Fruit fly (Drosophila melanogaster) whole organism, embryonic: ENCODE data around the gene rols.

Experiments used
- Aef1 ChIP-seq: fragments of 200-800 bp; sonication (Bioruptor generic); IDR thresholded peaks from 3 replicates; pipeline ENCODE4 v1.3.6; 2022; ENCODE audit warnings: missing biosample characterization, missing genetic modification characterization
- Antp ChIP-seq: fragments of 200-800 bp; sonication (Bioruptor generic); optimal IDR thresholded peaks from 3 replicates; lab custom pipeline; 2016; ENCODE audit warnings: missing biosample characterization, missing genetic modification characterization
- B-H1 ChIP-seq: fragments of 200-800 bp; sonication (Bioruptor generic); IDR thresholded peaks from 3 replicates; pipeline ENCODE4 v1.3.6; 2022; ENCODE audit warnings: missing biosample characterization, missing genetic modification characterization
- CG10274 ChIP-seq: fragments of 200-800 bp; sonication (Bioruptor generic); optimal IDR thresholded peaks from 3 replicates; lab custom pipeline; 2017; ENCODE audit warnings: missing biosample characterization, mild to moderate bottlenecking, missing genetic modification characterization
- CG10366 ChIP-seq: fragments of 200-800 bp; sonication (Bioruptor generic); IDR thresholded peaks from 2 replicates; pipeline ENCODE4 v1.3.6; 2022; ENCODE audit warnings: missing biosample characterization, missing genetic modification characterization
- CG10462 ChIP-seq: fragments of 200-800 bp; sonication (Bioruptor generic); optimal IDR thresholded peaks from 2 replicates; lab custom pipeline; 2016; ENCODE audit warnings: missing biosample characterization, missing genetic modification characterization
- CG11456 ChIP-seq: fragments of 200-800 bp; sonication (Bioruptor generic); IDR thresholded peaks from 3 replicates; pipeline ENCODE4 v1.3.6; 2022; ENCODE audit warnings: missing biosample characterization, missing genetic modification characterization
- CG11695 ChIP-seq: fragments of 200-800 bp; sonication (Bioruptor generic); IDR thresholded peaks from 3 replicates; pipeline ENCODE4 v1.3.6; 2022; ENCODE audit warnings: missing biosample characterization, missing genetic modification characterization
- CG12659 ChIP-seq: fragments of 200-800 bp; sonication (Bioruptor generic); optimal IDR thresholded peaks from 3 replicates; lab custom pipeline; 2017; ENCODE audit warnings: mild to moderate bottlenecking, missing biosample characterization, missing genetic modification reagents, missing genetic modification characterization
- CG12769 ChIP-seq: fragments of 200-800 bp; sonication (Bioruptor generic); optimal IDR thresholded peaks from 2 replicates; lab custom pipeline; 2019; ENCODE audit warnings: missing biosample characterization, mild to moderate bottlenecking, missing genetic modification characterization, moderate library complexity
- CG13287 ChIP-seq: fragments of 200-800 bp; sonication (Bioruptor generic); IDR thresholded peaks from 2 replicates; pipeline ENCODE4 v1.3.6; 2022; ENCODE audit warnings: missing biosample characterization, missing genetic modification characterization; ENCODE audit not compliant: partially characterized antibody
- CG13424 ChIP-seq: fragments of 200-800 bp; sonication (Bioruptor generic); optimal IDR thresholded peaks from 2 replicates; lab custom pipeline; 2019; ENCODE audit warnings: missing biosample characterization, mild to moderate bottlenecking, missing genetic modification characterization, moderate library complexity
- CG14860 ChIP-seq: fragments of 200-800 bp; sonication (Bioruptor generic); IDR thresholded peaks from 3 replicates; pipeline ENCODE4 v1.3.6; 2022; ENCODE audit warnings: missing biosample characterization, missing genetic modification characterization; ENCODE audit not compliant: partially characterized antibody
- CG15601 ChIP-seq: fragments of 200-800 bp; sonication (Bioruptor generic); optimal IDR thresholded peaks from 3 replicates; lab custom pipeline; 2019; ENCODE audit warnings: missing biosample characterization, mild to moderate bottlenecking, missing genetic modification characterization, moderate library complexity
- CG4282 ChIP-seq: fragments of 200-800 bp; sonication (Bioruptor generic); optimal IDR thresholded peaks from 2 replicates; lab custom pipeline; 2016; ENCODE audit warnings: missing biosample characterization, missing genetic modification characterization
- CG4617 ChIP-seq: fragments of 200-800 bp; sonication (Bioruptor generic); optimal IDR thresholded peaks from 3 replicates; lab custom pipeline; 2016; ENCODE audit warnings: missing biosample characterization, missing genetic modification characterization, borderline replicate concordance
- CG7372 ChIP-seq: fragments of 200-800 bp; sonication (Bioruptor generic); IDR thresholded peaks from 2 replicates; pipeline ENCODE4 v1.3.6; 2022; ENCODE audit warnings: missing biosample characterization, missing genetic modification characterization
- CG7745 ChIP-seq: fragments of 200-800 bp; sonication (Bioruptor generic); optimal IDR thresholded peaks from 2 replicates; lab custom pipeline; 2018; ENCODE audit warnings: missing biosample characterization, mild to moderate bottlenecking, missing genetic modification characterization, moderate library complexity
- CG8359 ChIP-seq: fragments of 200-800 bp; sonication (Bioruptor generic); optimal IDR thresholded peaks from 2 replicates; lab custom pipeline; 2017; ENCODE audit warnings: missing biosample characterization, mild to moderate bottlenecking, missing genetic modification characterization, borderline replicate concordance
- CG9727 ChIP-seq: fragments of 200-800 bp; sonication (Bioruptor generic); optimal IDR thresholded peaks from 3 replicates; lab custom pipeline; 2017; ENCODE audit warnings: missing biosample characterization, mild to moderate bottlenecking, missing genetic modification characterization
- Chrac-16 ChIP-seq: fragments of 200-800 bp; sonication (Bioruptor generic); optimal IDR thresholded peaks from 3 replicates; lab custom pipeline; 2016; ENCODE audit warnings: missing biosample characterization, missing genetic modification characterization
- Dref ChIP-seq: fragments of 200-800 bp; sonication (Bioruptor generic); IDR thresholded peaks from 2 replicates; pipeline ENCODE4 v1.3.6; 2022; ENCODE audit warnings: missing biosample characterization, missing genetic modification characterization
- Eip74EF ChIP-seq, 2 experiments: fragments of 200-800 bp in 1 of 2; fragments of >200 bp in 1 of 2; sonication (Bioruptor generic) in 1 of 2; optimal IDR thresholded peaks; 2 replicates each; lab custom pipeline; 2017 to 2019; ENCODE audit warnings: missing biosample characterization in 2 of 2, missing genetic modification characterization in 2 of 2, mild to moderate bottlenecking in 1 of 2, moderate library complexity in 1 of 2
- Fer3 ChIP-seq: fragments of 200-800 bp; sonication (Bioruptor generic); optimal IDR thresholded peaks from 2 replicates; lab custom pipeline; 2018; ENCODE audit warnings: missing biosample characterization, mild to moderate bottlenecking, missing genetic modification characterization, moderate library complexity
- HLH3B ChIP-seq: fragments of 200-800 bp; sonication (Bioruptor generic); IDR thresholded peaks from 2 replicates; pipeline ENCODE4 v1.3.6; 2022; ENCODE audit warnings: missing biosample characterization, missing genetic modification characterization
- Hr3 ChIP-seq: fragments of 200-800 bp; sonication (Bioruptor generic); optimal IDR thresholded peaks from 3 replicates; lab custom pipeline; 2016; ENCODE audit warnings: missing biosample characterization, missing genetic modification characterization
- Mrtf ChIP-seq: fragments of 200-800 bp; sonication (Bioruptor generic); IDR thresholded peaks from 3 replicates; pipeline ENCODE4 v1.3.6; 2022; ENCODE audit warnings: missing biosample characterization, missing genetic modification characterization
- NFAT ChIP-seq: fragments of 200-800 bp; sonication (Bioruptor generic); IDR thresholded peaks from 2 replicates; pipeline ENCODE4 v1.3.6; 2022; ENCODE audit warnings: missing biosample characterization, missing genetic modification characterization
- Oaz ChIP-seq: fragments of 200-800 bp; sonication (Bioruptor generic); IDR thresholded peaks from 2 replicates; pipeline ENCODE4 v1.3.6; 2022; ENCODE audit warnings: missing biosample characterization, missing genetic modification characterization
- Rx ChIP-seq: fragments of 200-800 bp; sonication (Bioruptor generic); IDR thresholded peaks from 2 replicates; pipeline ENCODE4 v1.3.6; 2022; ENCODE audit warnings: missing biosample characterization, missing genetic modification characterization
- Scr ChIP-seq: fragments of 200-800 bp; sonication (Bioruptor generic); IDR thresholded peaks from 2 replicates; pipeline ENCODE4 v1.3.6; 2022; ENCODE audit warnings: missing biosample characterization, missing genetic modification characterization; ENCODE audit not compliant: partially characterized antibody
- Sry-β ChIP-seq: fragments of 200-800 bp; sonication (Bioruptor generic); optimal IDR thresholded peaks from 2 replicates; lab custom pipeline; 2018; ENCODE audit warnings: missing biosample characterization, mild to moderate bottlenecking, missing genetic modification characterization, moderate library complexity
- ab ChIP-seq: fragments of 200-800 bp; sonication (Bioruptor generic); optimal IDR thresholded peaks from 2 replicates; lab custom pipeline; 2016; ENCODE audit warnings: missing biosample characterization, missing genetic modification characterization
- amos ChIP-seq: fragments of 200-800 bp; sonication (Bioruptor generic); IDR thresholded peaks from 2 replicates; pipeline ENCODE4 v1.3.6; 2022; ENCODE audit warnings: missing biosample characterization, missing genetic modification characterization; ENCODE audit not compliant: partially characterized antibody
- ap ChIP-seq: fragments of 200-800 bp; sonication (Bioruptor generic); IDR thresholded peaks from 2 replicates; pipeline ENCODE4 v1.3.6; 2022; ENCODE audit warnings: missing biosample characterization, missing genetic modification characterization
- az2 ChIP-seq: fragments of 200-800 bp; sonication (Bioruptor generic); optimal IDR thresholded peaks from 3 replicates; lab custom pipeline; 2016; ENCODE audit warnings: missing biosample characterization, missing genetic modification characterization
- crc ChIP-seq: fragments of 200-800 bp; sonication (Bioruptor generic); optimal IDR thresholded peaks from 2 replicates; lab custom pipeline; 2016; ENCODE audit warnings: missing biosample characterization, missing genetic modification characterization
- ems ChIP-seq: fragments of 200-800 bp; sonication (Bioruptor generic); optimal IDR thresholded peaks from 3 replicates; lab custom pipeline; 2016; ENCODE audit warnings: missing biosample characterization, missing genetic modification characterization
- en ChIP-seq: fragments of 200-800 bp; sonication (Bioruptor generic); optimal IDR thresholded peaks from 2 replicates; lab custom pipeline; 2016; ENCODE audit warnings: missing biosample characterization, missing genetic modification characterization
- eve ChIP-seq, 2 experiments: fragments of >200 bp; optimal IDR thresholded peaks; 2 replicates each; lab custom pipeline; 2017; ENCODE audit warnings: missing biosample characterization in 2 of 2, missing genetic modification characterization in 2 of 2
- ewg ChIP-seq: fragments of 200-800 bp; sonication (Bioruptor generic); optimal IDR thresholded peaks from 3 replicates; lab custom pipeline; 2017; ENCODE audit warnings: mild to moderate bottlenecking, missing biosample characterization, missing genetic modification reagents, missing genetic modification characterization
- hbn ChIP-seq: fragments of 200-800 bp; sonication (Bioruptor generic); IDR thresholded peaks from 2 replicates; pipeline ENCODE4 v1.3.6; 2022; ENCODE audit warnings: missing biosample characterization, missing genetic modification characterization; ENCODE audit not compliant: partially characterized antibody
- knrl ChIP-seq: fragments of 200-800 bp; sonication (Bioruptor generic); IDR thresholded peaks from 3 replicates; pipeline ENCODE4 v1.3.6; 2022; ENCODE audit warnings: missing biosample characterization, missing genetic modification characterization; ENCODE audit not compliant: partially characterized antibody
- lab ChIP-seq: fragments of 200-800 bp; sonication (Bioruptor generic); optimal IDR thresholded peaks from 3 replicates; lab custom pipeline; 2017; ENCODE audit warnings: missing biosample characterization, missing genetic modification characterization, mild to moderate bottlenecking, moderate library complexity, missing genetic modification reagents
- nerfin-1 ChIP-seq: fragments of 200-800 bp; sonication (Bioruptor generic); optimal IDR thresholded peaks from 3 replicates; lab custom pipeline; 2019; ENCODE audit warnings: missing biosample characterization, mild to moderate bottlenecking, missing genetic modification characterization, moderate library complexity
- sob ChIP-seq: fragments of 200-800 bp; sonication (Bioruptor generic); IDR thresholded peaks from 2 replicates; pipeline ENCODE4 v1.3.6; 2022; ENCODE audit warnings: missing biosample characterization, missing genetic modification characterization
- vvl ChIP-seq: fragments of 200-800 bp; sonication (Bioruptor generic); IDR thresholded peaks from 2 replicates; pipeline ENCODE4 v1.3.6; 2022; ENCODE audit warnings: missing biosample characterization, missing genetic modification characterization
- yki ChIP-seq: fragments of >200 bp; optimal IDR thresholded peaks from 3 replicates; lab custom pipeline; 2018

Gene rols

DNA sequence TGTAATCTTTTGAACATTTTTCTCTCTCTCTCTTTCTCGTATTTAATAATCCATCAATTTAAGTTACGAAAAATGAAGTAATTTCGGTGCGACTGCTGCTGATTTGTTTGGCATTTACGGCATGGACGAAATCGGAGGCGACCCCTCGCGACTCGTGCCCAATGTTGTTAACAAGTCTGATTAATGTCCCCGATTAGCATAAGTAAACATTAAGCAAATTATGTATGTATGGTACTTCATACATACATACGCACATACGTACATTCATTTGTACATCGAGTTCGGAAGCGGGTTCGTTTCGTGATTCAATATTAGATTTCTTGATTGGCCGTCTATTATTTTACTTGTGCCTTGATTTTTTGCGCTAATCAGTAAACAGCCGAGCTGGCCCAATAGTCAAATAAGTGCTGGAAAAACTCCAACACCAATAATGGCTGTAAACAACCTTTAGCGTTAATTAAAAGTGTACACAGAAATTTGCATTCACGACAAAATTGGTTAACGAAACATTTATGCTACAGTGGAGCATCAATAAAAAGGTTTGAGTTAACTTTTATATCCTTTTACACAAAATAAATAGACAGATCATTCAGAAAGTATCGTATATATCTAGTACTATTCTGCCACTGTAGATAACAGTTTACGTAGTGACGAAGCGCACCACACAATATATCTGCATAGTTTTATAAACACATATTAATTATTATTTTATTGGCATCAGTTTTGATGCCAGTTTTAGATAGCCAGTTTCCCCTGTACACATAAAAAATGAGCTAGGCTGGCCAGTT is 26.4 kb upstream of the rols start (continued):
- TF ChIP-seq knrl: no peak
- peak; percentile 68 for TF ChIP-seq CG12769
- peak; percentile 70; the same call in 2 of the 3 replicates for TF ChIP-seq CG11695 (GFP tag; lab: Robert Waterston, UW)
- peak; percentile 22 for TF ChIP-seq Antp (GFP tag; lab: Kevin White, UChicago)
- peak; percentile 11 for TF ChIP-seq Chrac-16 (GFP tag; lab: Kevin White, UChicago)
- peak in 1 of 2 experiments; percentile 15 for TF ChIP-seq eve (GFP tag; optimal IDR thresholded peaks at IDR 0.05; lab: Kevin White, UChicago)
- peak; percentile 74 for TF ChIP-seq CG13424 (tag; lab: Kevin White, UChicago)
- TF ChIP-seq CG9727: peak; percentile 57
- peak; percentile 50 for TF ChIP-seq CG7372 (GFP tag; lab: Robert Waterston, UW)
- TF ChIP-seq Mrtf: no peak; the same call in 2 of the 3 replicates
- TF ChIP-seq CG15601 (tag; lab: Kevin White, UChicago): no peak
- TF ChIP-seq Sry-β (GFP tag; lab: Kevin White, UChicago): no peak
- TF ChIP-seq CG10366 (GFP tag; lab: Robert Waterston, UW): no peak; the same call in 1 of the 2 replicates
- no peak for TF ChIP-seq en (GFP tag; lab: Kevin White, UChicago)
- TF ChIP-seq Dref (GFP tag; lab: Robert Waterston, UW): no peak
- no peak for TF ChIP-seq NFAT (GFP tag; lab: Robert Waterston, UW)
- TF ChIP-seq Eip74EF (GFP tag; optimal IDR thresholded peaks at IDR 0.05; lab: Kevin White, UChicago): no peak
- peak; percentile 56; the same call in 1 of the 2 replicates for TF ChIP-seq vvl (GFP tag; lab: Robert Waterston, UW)
- peak; percentile 49 for TF ChIP-seq B-H1
- TF ChIP-seq Oaz (GFP tag; lab: Robert Waterston, UW): peak; percentile 51; the same call in 1 of the 2 replicates
- TF ChIP-seq nerfin-1 (tag; lab: Kevin White, UChicago): peak; percentile 28
- TF ChIP-seq lab: peak; percentile 76
- TF ChIP-seq ap (GFP tag; lab: Robert Waterston, UW): peak; percentile 33; the same call in 1 of the 2 replicates
- TF ChIP-seq HLH3B (GFP tag; lab: Robert Waterston, UW): no peak
- no peak for TF ChIP-seq CG7745 (tag; lab: Kevin White, UChicago)
- TF ChIP-seq amos (GFP tag; lab: Robert Waterston, UW): no peak
- TF ChIP-seq Rx (GFP tag; lab: Robert Waterston, UW): 0 out of 2 replicates have a peak, but pooled peaks have one; percentile 28
- TF ChIP-seq CG10462 (GFP tag; lab: Kevin White, UChicago): no peak
- no peak for TF ChIP-seq CG8359 (GFP tag; lab: Kevin White, UChicago)
- TF ChIP-seq Fer3 (tag; lab: Kevin White, UChicago): peak; percentile 71
- peak; percentile 13 for TF ChIP-seq ewg (GFP tag; lab: Kevin White, UChicago)
- no peak for TF ChIP-seq crc (GFP tag; lab: Kevin White, UChicago)
- TF ChIP-seq CG13287 (GFP tag; lab: Robert Waterston, UW): no peak
- peak; percentile 8 for TF ChIP-seq ab (GFP tag; lab: Kevin White, UChicago)
- TF ChIP-seq sob (GFP tag; lab: Robert Waterston, UW): peak; percentile 69; the same call in 1 of the 2 replicates
- peak; percentile 69 for TF ChIP-seq Aef1
- peak; percentile 51 for TF ChIP-seq ems (GFP tag; lab: Kevin White, UChicago)
- TF ChIP-seq Hr3 (GFP tag; lab: Kevin White, UChicago): peak; percentile 45
- TF ChIP-seq az2: peak; percentile 54
- TF ChIP-seq hbn (GFP tag; lab: Robert Waterston, UW): no peak
- TF ChIP-seq CG10274 (GFP tag; lab: Kevin White, UChicago): peak; percentile 25
- TF ChIP-seq CG4617: no peak
- no peak for TF ChIP-seq Scr
- no peak for TF ChIP-seq CG4282 (GFP tag; lab: Kevin White, UChicago)
- TF ChIP-seq CG14860 (GFP tag; lab: Robert Waterston, UW): no peak
- peak; percentile 69 for TF ChIP-seq CG12659 (GFP tag; lab: Kevin White, UChicago)
- no peak for TF ChIP-seq yki (lab: Kevin White, UChicago)
- TF ChIP-seq CG11456 (GFP tag; lab: Robert Waterston, UW): peak; percentile 69; the same call in 2 of the 3 replicates
